Fruit fly (Drosophila melanogaster) whole organism, embryonic: ENCODE data around the gene Gr61a.

ENCODE experiments used
- Adf1 ChIP-seq: fragments of 200-800 bp; sonication (Bioruptor generic); IDR thresholded peaks from 2 replicates; pipeline ENCODE4 v1.3.6; 2022; ENCODE audit warnings: missing biosample characterization, missing genetic modification characterization
- Bgb ChIP-seq: fragments of 200-800 bp; sonication (Bioruptor generic); IDR thresholded peaks from 2 replicates; pipeline ENCODE4 v1.3.6; 2022; ENCODE audit warnings: missing biosample characterization, missing genetic modification characterization; ENCODE audit not compliant: partially characterized antibody
- CG11504 ChIP-seq: fragments of 200-800 bp; sonication (Bioruptor generic); optimal IDR thresholded peaks from 3 replicates; lab custom pipeline; 2019; ENCODE audit warnings: missing biosample characterization, mild to moderate bottlenecking, missing genetic modification characterization, moderate library complexity
- CG1233 ChIP-seq: fragments of 200-800 bp; sonication (Bioruptor generic); optimal IDR thresholded peaks from 4 replicates; lab custom pipeline; 2018; ENCODE audit warnings: missing biosample characterization, mild to moderate bottlenecking, missing genetic modification characterization
- CG12769 ChIP-seq: fragments of 200-800 bp; sonication (Bioruptor generic); optimal IDR thresholded peaks from 2 replicates; lab custom pipeline; 2019; ENCODE audit warnings: missing biosample characterization, mild to moderate bottlenecking, missing genetic modification characterization, moderate library complexity
- CG13894 ChIP-seq: fragments of 200-800 bp; sonication (Bioruptor generic); optimal IDR thresholded peaks from 3 replicates; lab custom pipeline; 2018; ENCODE audit warnings: missing biosample characterization, mild to moderate bottlenecking, missing genetic modification characterization, moderate library complexity
- CG14441 ChIP-seq: fragments of 200-800 bp; sonication (Bioruptor generic); IDR thresholded peaks from 2 replicates; pipeline ENCODE4 v1.3.6; 2022; ENCODE audit warnings: missing biosample characterization, missing genetic modification characterization
- CG14965 ChIP-seq: fragments of 200-800 bp; sonication (Bioruptor generic); optimal IDR thresholded peaks from 2 replicates; lab custom pipeline; 2016; ENCODE audit warnings: missing biosample characterization, missing genetic modification characterization, borderline replicate concordance
- CG15601 ChIP-seq: fragments of 200-800 bp; sonication (Bioruptor generic); optimal IDR thresholded peaks from 3 replicates; lab custom pipeline; 2019; ENCODE audit warnings: missing biosample characterization, mild to moderate bottlenecking, missing genetic modification characterization, moderate library complexity
- CG16813 ChIP-seq: fragments of 200-800 bp; sonication (Bioruptor generic); IDR thresholded peaks from 3 replicates; pipeline ENCODE4 v1.3.6; 2022; ENCODE audit warnings: missing biosample characterization, missing genetic modification characterization; ENCODE audit not compliant: partially characterized antibody
- CG17328 ChIP-seq: fragments of 200-800 bp; sonication (Bioruptor generic); IDR thresholded peaks from 2 replicates; pipeline ENCODE4 v1.3.6; 2022; ENCODE audit warnings: missing biosample characterization, missing genetic modification characterization
- CG1832 ChIP-seq: fragments of 200-800 bp; sonication (Bioruptor generic); optimal IDR thresholded peaks from 2 replicates; lab custom pipeline; 2017; ENCODE audit warnings: missing biosample characterization, mild to moderate bottlenecking, missing genetic modification characterization, inconsistent platforms
- CG2202 ChIP-seq: fragments of 200-800 bp; sonication (Bioruptor generic); optimal IDR thresholded peaks from 2 replicates; lab custom pipeline; 2018; ENCODE audit warnings: missing biosample characterization, mild to moderate bottlenecking, missing genetic modification characterization
- CG2712 ChIP-seq: fragments of 200-800 bp; optimal IDR thresholded peaks from 3 replicates; lab custom pipeline; 2019; ENCODE audit warnings: missing biosample characterization, mild to moderate bottlenecking, missing genetic modification characterization, moderate library complexity
- CG31365 ChIP-seq: fragments of 200-800 bp; sonication (Bioruptor generic); optimal IDR thresholded peaks from 2 replicates; lab custom pipeline; 2018; ENCODE audit warnings: missing biosample characterization, mild to moderate bottlenecking, missing genetic modification characterization
- CG5245 ChIP-seq: fragments of 200-800 bp; sonication (Bioruptor generic); optimal IDR thresholded peaks from 3 replicates; lab custom pipeline; 2016; ENCODE audit warnings: missing biosample characterization, missing genetic modification characterization
- CG6175 ChIP-seq: fragments of 200-800 bp; sonication (Bioruptor generic); IDR thresholded peaks from 3 replicates; pipeline ENCODE4 v1.3.6; 2022; ENCODE audit warnings: missing biosample characterization, missing genetic modification characterization
- CG7987 ChIP-seq: fragments of 200-800 bp; sonication (Bioruptor generic); optimal IDR thresholded peaks from 2 replicates; lab custom pipeline; 2018; ENCODE audit warnings: missing biosample characterization, mild to moderate bottlenecking, missing genetic modification characterization, moderate library complexity
- CG8290 ChIP-seq, 3 experiments: fragments of 200-800 bp; sonication (Bioruptor generic); optimal IDR thresholded peaks; 2 replicates each; lab custom pipeline; 2016 to 2019; ENCODE audit warnings: missing biosample characterization in 3 of 3, missing genetic modification characterization in 3 of 3, mild to moderate bottlenecking in 2 of 3, moderate library complexity in 1 of 3
- CG8388 ChIP-seq: fragments of 200-800 bp; sonication (Bioruptor generic); optimal IDR thresholded peaks from 2 replicates; lab custom pipeline; 2019; ENCODE audit warnings: missing biosample characterization, mild to moderate bottlenecking, missing genetic modification characterization, moderate library complexity
- CG8924 ChIP-seq: fragments of 200-800 bp; optimal IDR thresholded peaks from 3 replicates; lab custom pipeline; 2019; ENCODE audit warnings: missing biosample characterization, mild to moderate bottlenecking, missing genetic modification characterization, moderate library complexity
- CoRest ChIP-seq: fragments of 200-800 bp; sonication (Bioruptor generic); optimal IDR thresholded peaks from 3 replicates; lab custom pipeline; 2018; ENCODE audit warnings: missing biosample characterization, mild to moderate bottlenecking, missing genetic modification characterization, moderate library complexity
- Dek ChIP-seq: fragments of 200-800 bp; sonication (Bioruptor generic); optimal IDR thresholded peaks from 3 replicates; lab custom pipeline; 2019; ENCODE audit warnings: missing biosample characterization, mild to moderate bottlenecking, missing genetic modification characterization, moderate library complexity
- GATAe ChIP-seq: fragments of 200-800 bp; sonication (Bioruptor generic); conservative IDR thresholded peaks from 2 replicates; pipeline ENCODE4 v1.3.6; 2022; ENCODE audit warnings: missing biosample characterization, missing genetic modification characterization
- Gsc ChIP-seq: fragments of 200-800 bp; sonication (Bioruptor generic); IDR thresholded peaks from 2 replicates; pipeline ENCODE4 v1.3.6; 2022; ENCODE audit warnings: missing biosample characterization, missing genetic modification characterization
- H15 ChIP-seq: fragments of 200-800 bp; sonication (Bioruptor generic); IDR thresholded peaks from 3 replicates; pipeline ENCODE4 v1.3.6; 2022; ENCODE audit warnings: missing biosample characterization, missing genetic modification characterization
- HLH54F ChIP-seq: fragments of 200-800 bp; sonication (Bioruptor generic); optimal IDR thresholded peaks from 3 replicates; lab custom pipeline; 2016; ENCODE audit warnings: missing biosample characterization, missing genetic modification characterization
- Hr3 ChIP-seq: fragments of 200-800 bp; sonication (Bioruptor generic); optimal IDR thresholded peaks from 3 replicates; lab custom pipeline; 2016; ENCODE audit warnings: missing biosample characterization, missing genetic modification characterization
- Hsf ChIP-seq: fragments of 200-800 bp; sonication (Bioruptor generic); optimal IDR thresholded peaks from 3 replicates; lab custom pipeline; 2016; ENCODE audit warnings: missing biosample characterization, missing genetic modification characterization
- Mad ChIP-seq: fragments of 200-800 bp; sonication (Bioruptor generic); optimal IDR thresholded peaks from 2 replicates; lab custom pipeline; 2016; ENCODE audit warnings: missing biosample characterization, missing genetic modification characterization
- Nf-YA ChIP-seq: fragments of 200-800 bp; sonication (Bioruptor generic); IDR thresholded peaks from 2 replicates; pipeline ENCODE4 v1.3.6; 2022; ENCODE audit warnings: missing biosample characterization, missing genetic modification characterization
- Ptx1 ChIP-seq: fragments of 200-800 bp; sonication (Bioruptor generic); IDR thresholded peaks from 2 replicates; pipeline ENCODE4 v1.3.6; 2022; ENCODE audit warnings: missing biosample characterization, missing genetic modification characterization
- Ssrp ChIP-seq: fragments of 200-800 bp; sonication (Bioruptor generic); optimal IDR thresholded peaks from 2 replicates; lab custom pipeline; 2018; ENCODE audit warnings: missing biosample characterization, mild to moderate bottlenecking, missing genetic modification characterization, moderate library complexity
- ab ChIP-seq: fragments of 200-800 bp; sonication (Bioruptor generic); optimal IDR thresholded peaks from 2 replicates; lab custom pipeline; 2016; ENCODE audit warnings: missing biosample characterization, missing genetic modification characterization
- abd-A ChIP-seq: fragments of 200-800 bp; sonication (Bioruptor generic); optimal IDR thresholded peaks from 3 replicates; lab custom pipeline; 2019; ENCODE audit warnings: missing biosample characterization, mild to moderate bottlenecking, missing genetic modification characterization, moderate library complexity
- az2 ChIP-seq: fragments of 200-800 bp; sonication (Bioruptor generic); optimal IDR thresholded peaks from 3 replicates; lab custom pipeline; 2016; ENCODE audit warnings: missing biosample characterization, missing genetic modification characterization
- da ChIP-seq: fragments of 200-800 bp; sonication (Bioruptor generic); optimal IDR thresholded peaks from 2 replicates; lab custom pipeline; 2016; ENCODE audit warnings: missing biosample characterization, missing genetic modification characterization
- emc ChIP-seq: fragments of 200-800 bp; sonication (Bioruptor generic); optimal IDR thresholded peaks from 2 replicates; lab custom pipeline; 2016; ENCODE audit warnings: missing biosample characterization, missing genetic modification characterization
- gem ChIP-seq: fragments of 200-800 bp; sonication (Bioruptor generic); optimal IDR thresholded peaks from 2 replicates; lab custom pipeline; 2019; ENCODE audit warnings: missing biosample characterization, mild to moderate bottlenecking, missing genetic modification characterization, moderate library complexity
- grau ChIP-seq: fragments of 200-800 bp; optimal IDR thresholded peaks from 3 replicates; lab custom pipeline; 2019; ENCODE audit warnings: missing biosample characterization, mild to moderate bottlenecking, missing genetic modification characterization, moderate library complexity
- hth ChIP-seq: fragments of >200 bp; optimal IDR thresholded peaks from 2 replicates; lab custom pipeline; 2017; ENCODE audit warnings: inconsistent platforms
- nerfin-2 ChIP-seq: fragments of 200-800 bp; sonication (Bioruptor generic); IDR thresholded peaks from 2 replicates; pipeline ENCODE4 v1.3.6; 2022; ENCODE audit warnings: missing biosample characterization, missing genetic modification characterization; ENCODE audit not compliant: partially characterized antibody
- oc ChIP-seq: fragments of 200-800 bp; sonication (Bioruptor generic); optimal IDR thresholded peaks from 2 replicates; lab custom pipeline; 2018; ENCODE audit warnings: missing biosample characterization, mild to moderate bottlenecking, missing genetic modification characterization, moderate library complexity
- sc ChIP-seq, 3 experiments: fragments of >200 bp in 2 of 3; fragments of 200-800 bp in 1 of 3; sonication (Bioruptor generic) in 1 of 3; optimal IDR thresholded peaks; 2 replicates in 2 of 3; 3 replicates in 1 of 3; lab custom pipeline; 2017; ENCODE audit warnings: mild to moderate bottlenecking in 1 of 3, missing biosample characterization in 1 of 3, missing genetic modification characterization in 1 of 3, missing genetic modification reagents in 1 of 3
- schlank ChIP-seq: fragments of 200-800 bp; sonication (Bioruptor generic); optimal IDR thresholded peaks from 2 replicates; lab custom pipeline; 2018; ENCODE audit warnings: missing biosample characterization, mild to moderate bottlenecking, missing genetic modification characterization
- zen ChIP-seq: fragments of 200-800 bp; sonication (Bioruptor generic); optimal IDR thresholded peaks from 3 replicates; lab custom pipeline; 2018; ENCODE audit warnings: missing biosample characterization, mild to moderate bottlenecking, missing genetic modification characterization, moderate library complexity
- zfh1 ChIP-seq: fragments of 200-800 bp; sonication (Bioruptor generic); IDR thresholded peaks from 3 replicates; pipeline ENCODE4 v1.3.6; 2022; ENCODE audit warnings: missing biosample characterization, missing genetic modification characterization

Gr61a gene

dm6 chr3L:815234-816200, 25.7 kb upstream of the Gr61a start (continued):
- TF ChIP-seq Mad (GFP tag; lab: Kevin White, UChicago) (no peak), GATAe (GFP tag; lab: Robert Waterston, UW) (no peak), CoRest (peak; percentile 36), Ssrp (tag; lab: Kevin White, UChicago) (peak; percentile 49), CG31365 (tag; lab: Kevin White, UChicago) (no peak), CG14965 (GFP tag; lab: Kevin White, UChicago) (no peak), ab (GFP tag; lab: Kevin White, UChicago) (no peak), Nf-YA (GFP tag; lab: Robert Waterston, UW) (peak; percentile 44; the same call in 1 of the 2 replicates), CG7987 (GFP tag; lab: Kevin White, UChicago) (no peak), az2 (GFP tag; lab: Kevin White, UChicago) (peak; percentile 29), zen (tag; lab: Kevin White, UChicago) (no peak), Hr3 (no peak), CG16813 (GFP tag; lab: Robert Waterston, UW) (no peak), CG11504 (tag; lab: Kevin White, UChicago) (peak; percentile 53), Adf1 (no peak), zfh1 (GFP tag; lab: Robert Waterston, UW) (0 out of 3 replicates have a peak, but pooled peaks have one; percentile 39), HLH54F (GFP tag; lab: Kevin White, UChicago) (no peak), CG15601 (tag; lab: Kevin White, UChicago) (peak; percentile 31), CG2202 (tag; lab: Kevin White, UChicago) (no peak), CG5245 (GFP tag; lab: Kevin White, UChicago) (no peak), da (GFP tag; lab: Kevin White, UChicago) (peak; percentile 22), sc (optimal IDR thresholded peaks at IDR 0.05; lab: Kevin White, UChicago) (no peak), sc (GFP tag; optimal IDR thresholded peaks at IDR 0.05; lab: Kevin White, UChicago) (no peak), emc (GFP tag; lab: Kevin White, UChicago) (no peak), CG17328 (GFP tag; lab: Robert Waterston, UW) (peak; percentile 57), hth (lab: Kevin White, UChicago) (no peak), CG13894 (tag; lab: Kevin White, UChicago) (no peak), CG8388 (GFP tag; lab: Kevin White, UChicago) (no peak), CG14441 (peak; percentile 35; the same call in 1 of the 2 replicates), Gsc (GFP tag; lab: Robert Waterston, UW) (0 out of 2 replicates have a peak, but pooled peaks have one; percentile 29), CG8290 (GFP tag; optimal IDR thresholded peaks at IDR 0.05; lab: Kevin White, UChicago) (no peak), CG8290 (tag; optimal IDR thresholded peaks at IDR 0.05; lab: Kevin White, UChicago) (no peak), Bgb (no peak), schlank (tag; lab: Kevin White, UChicago) (no peak), Hsf (GFP tag; lab: Kevin White, UChicago) (no peak), CG1832 (GFP tag; lab: Kevin White, UChicago) (no peak), Dek (peak; percentile 14), Ptx1 (GFP tag; lab: Robert Waterston, UW) (peak; percentile 53), oc (tag; lab: Kevin White, UChicago) (peak; percentile 58), CG12769 (tag; lab: Kevin White, UChicago) (peak; percentile 64), nerfin-2 (GFP tag; lab: Robert Waterston, UW) (no peak), CG2712 (tag; lab: Kevin White, UChicago) (peak; percentile 32), grau (tag; lab: Kevin White, UChicago) (peak; percentile 54), CG1233 (peak; percentile 20), abd-A (tag; lab: Kevin White, UChicago) (no peak), gem (peak; percentile 44), CG8924 (tag; lab: Kevin White, UChicago) (peak; percentile 44), H15 (GFP tag; lab: Robert Waterston, UW) (peak; percentile 46; the same call in 1 of the 3 replicates), CG6175 (GFP tag; lab: Robert Waterston, UW) (no peak)
